Worm (Caenorhabditis elegans) whole organism, midembryonic: ENCODE data around the gene srz-66.

Source experiments
- T22C8.4 ChIP-seq: fragments of 200-800 bp; sonication (Bioruptor generic); IDR thresholded peaks from 2 replicates; pipeline ENCODE4 v1.3.6; 2022; ENCODE audit warnings: missing genetic modification characterization, missing compliant biosample characterization
- cog-1 ChIP-seq: sonication (generic microtip); optimal IDR thresholded peaks from 2 replicates; lab custom pipeline; 2016; ENCODE audit warnings: missing genetic modification characterization, missing compliant biosample characterization
- flt-1 ChIP-seq: fragments of 200-800 bp; sonication (Bioruptor generic); IDR thresholded peaks from 2 replicates; pipeline ENCODE4 v1.3.6; 2022; ENCODE audit warnings: missing genetic modification characterization, missing compliant biosample characterization
- klf-2 ChIP-seq: fragments of 200-800 bp; sonication (Bioruptor generic); conservative IDR thresholded peaks from 2 replicates; pipeline ENCODE4 v1.3.6; 2022; ENCODE audit warnings: missing genetic modification reagents, missing genetic modification characterization, missing compliant biosample characterization
- med-1 ChIP-seq: sonication (generic microtip); optimal IDR thresholded peaks from 2 replicates; lab custom pipeline; 2017; ENCODE audit warnings: missing genetic modification characterization, mild to moderate bottlenecking, missing compliant biosample characterization, antibody characterized with exemption, missing genetic modification reagents; ENCODE audit not compliant: insufficient read depth
- ref-1 ChIP-seq: fragments of 200-800 bp; sonication (Bioruptor generic); conservative IDR thresholded peaks from 2 replicates; pipeline ENCODE4 v1.3.6; 2022; ENCODE audit warnings: missing genetic modification reagents, missing genetic modification characterization, missing compliant biosample characterization
- tab-1 ChIP-seq: fragments of 200-800 bp; sonication (Bioruptor generic); IDR thresholded peaks from 2 replicates; pipeline ENCODE4 v1.3.6; 2022; ENCODE audit warnings: missing genetic modification characterization, missing compliant biosample characterization
- ztf-23 ChIP-seq: fragments of 200-800 bp; sonication (Bioruptor generic); IDR thresholded peaks from 2 replicates; pipeline ENCODE4 v1.3.6; 2022; ENCODE audit warnings: missing genetic modification reagents, missing genetic modification characterization, missing compliant biosample characterization
- ztf-29 ChIP-seq: fragments of 200-800 bp; sonication (Bioruptor generic); IDR thresholded peaks from 2 replicates; pipeline ENCODE4 v1.3.6; 2022; ENCODE audit warnings: missing genetic modification reagents, missing genetic modification characterization, missing compliant biosample characterization

srz-66 gene

ce11 chrV:17155384-17155858, 11.9 kb downstream of the srz-66 start, which contains the start of gene F40D4.17:
TSS of gene F40D4.17 (minus strand) at chrV:17155434.
- no peak for TF ChIP-seq ztf-23 (GFP tag; lab: Robert Waterston, UW)
- no peak for TF ChIP-seq cog-1 (tag; lab: Kevin White, UChicago)
- no peak for TF ChIP-seq klf-2
- TF ChIP-seq tab-1: no peak
- TF ChIP-seq ref-1 (GFP tag; lab: Robert Waterston, UW): no peak
- no peak for TF ChIP-seq med-1 (GFP tag; lab: Kevin White, UChicago)
- TF ChIP-seq ztf-29 (GFP tag; lab: Robert Waterston, UW): no peak
- no peak for TF ChIP-seq flt-1
- no peak for TF ChIP-seq T22C8.4 (GFP tag; lab: Robert Waterston, UW)

ce11 chrV:17154944-17155343, 12.4 kb downstream of the srz-66 start:
- no peak for TF ChIP-seq ztf-23 (GFP tag; lab: Robert Waterston, UW)
- no peak for TF ChIP-seq ztf-29 (GFP tag; lab: Robert Waterston, UW)
- no peak for TF ChIP-seq flt-1
- no peak for TF ChIP-seq tab-1
- TF ChIP-seq T22C8.4 (GFP tag; lab: Robert Waterston, UW): no peak

ce11 chrV:17151292-17151691, 16.1 kb downstream of the srz-66 start:
- no peak for TF ChIP-seq med-1 (GFP tag; lab: Kevin White, UChicago)
